Worm (Caenorhabditis elegans): ENCODE results near the gene F09E5.7.

F09E5.7 gene

DNA sequence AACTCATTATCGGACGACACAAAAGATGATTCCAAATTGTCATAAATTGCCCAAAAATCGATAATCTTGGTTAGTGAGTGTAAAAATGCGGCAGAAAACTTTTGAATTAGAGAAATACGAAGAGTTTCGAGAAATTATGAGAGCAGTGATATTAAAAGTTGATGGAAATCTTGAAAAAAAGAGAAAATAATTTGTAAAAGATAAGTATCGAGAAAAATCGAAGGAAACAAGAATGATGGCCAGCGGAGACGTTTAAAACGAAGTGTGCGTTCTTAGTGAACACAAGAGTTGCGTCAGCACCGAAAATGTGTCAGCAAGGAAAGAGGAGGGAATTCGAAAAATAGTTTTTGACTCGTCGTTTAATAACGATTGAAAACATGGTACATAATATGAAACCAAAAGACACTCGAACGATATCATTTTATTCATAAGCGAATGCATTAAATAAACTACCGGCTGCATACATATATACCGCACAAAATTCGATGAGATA, 38.0 kb downstream of the F09E5.7 start, which contains the start of gene ndx-6 (continued):
- TF ChIP-seq ceh-90 (tag; optimal IDR thresholded peaks at IDR 0.05) = peak; percentile 26
- TF ChIP-seq skn-1 (tag; optimal IDR thresholded peaks at IDR 0.05) = peak; percentile 82
- TF ChIP-seq nhr-90 (tag; optimal IDR thresholded peaks at IDR 0.05; ENCODE audit: poor library complexity) = peak; percentile 88
- TF ChIP-seq sup-37 (GFP tag; optimal IDR thresholded peaks at IDR 0.05) = no peak
- peak in 2 of 6 experiments; percentile 73 to 87 for TF ChIP-seq elt-3 (tag; optimal IDR thresholded peaks at IDR 0.05)
- no peak for TF ChIP-seq hlh-4 (tag; optimal IDR thresholded peaks at IDR 0.05)
- TF ChIP-seq unc-98 (GFP tag; IDR thresholded peaks at IDR 0.05) = no peak
- TF ChIP-seq pqm-1 (tag; optimal IDR thresholded peaks at IDR 0.05) = no peak
- TF ChIP-seq ces-1 (GFP tag; optimal IDR thresholded peaks at IDR 0.05) = no peak
- peak; percentile 7 for TF ChIP-seq pax-3 (tag; optimal IDR thresholded peaks at IDR 0.05)
- no peak for TF ChIP-seq hpl-2 (GFP tag; optimal IDR thresholded peaks at IDR 0.05)
- peak; percentile 65 for TF ChIP-seq lin-39 (tag; optimal IDR thresholded peaks at IDR 0.05)
- no peak for TF ChIP-seq fkh-4 (tag; optimal IDR thresholded peaks at IDR 0.05; ENCODE audit: borderline replicate concordance)
- no peak for TF ChIP-seq pag-3 (tag; optimal IDR thresholded peaks at IDR 0.05; ENCODE audit: borderline replicate concordance, insufficient read depth)
- peak; percentile 74 for TF ChIP-seq isw-1 (GFP tag; IDR thresholded peaks at IDR 0.05)
- peak; percentile 47 for TF ChIP-seq irx-1 (tag; optimal IDR thresholded peaks at IDR 0.05)
- TF ChIP-seq nhr-11 (tag; optimal IDR thresholded peaks at IDR 0.05) = peak; percentile 64
- TF ChIP-seq ets-5 (GFP tag; IDR thresholded peaks at IDR 0.05) = no peak
- TF ChIP-seq grh-1 (GFP tag; IDR thresholded peaks at IDR 0.05) = peak; percentile 60
- TF ChIP-seq dpl-1 (GFP tag; optimal IDR thresholded peaks at IDR 0.05) = peak; percentile 99
- no peak for TF ChIP-seq Y116A8C.19 (tag; optimal IDR thresholded peaks at IDR 0.05; ENCODE audit: borderline replicate concordance)
- peak; percentile 32 for TF ChIP-seq sox-4 (tag; optimal IDR thresholded peaks at IDR 0.05)
- TF ChIP-seq mab-9 (GFP tag; IDR thresholded peaks at IDR 0.05) = peak; percentile 39; the same call in 1 of the 2 replicates
- peak; percentile 90 for TF ChIP-seq nhr-47 (tag; optimal IDR thresholded peaks at IDR 0.05)
- no peak for TF ChIP-seq C34B4.2 (tag; optimal IDR thresholded peaks at IDR 0.05)
- peak; percentile 92 for TF ChIP-seq mep-1 (tag; optimal IDR thresholded peaks at IDR 0.05)
- peak; percentile 75 for TF ChIP-seq ama-1 (optimal IDR thresholded peaks at IDR 0.05)
- TF ChIP-seq unc-130 (tag; optimal IDR thresholded peaks at IDR 0.05) = peak; percentile 83
- peak; percentile 87 for TF ChIP-seq nhr-19 (GFP tag; conservative IDR thresholded peaks at IDR 0.05)
- TF ChIP-seq nhr-12 (tag; optimal IDR thresholded peaks at IDR 0.05) = no peak
- no peak for TF ChIP-seq efl-3 (GFP tag; optimal IDR thresholded peaks at IDR 0.05)
- TF ChIP-seq mdl-1 (tag; optimal IDR thresholded peaks at IDR 0.05) = peak in 1 of 2 experiments; percentile 65
- TF ChIP-seq fos-1 (tag; optimal IDR thresholded peaks at IDR 0.05) = peak; percentile 76
- TF ChIP-seq lin-14 (GFP tag; optimal IDR thresholded peaks at IDR 0.05) = peak; percentile 88
- peak; percentile 93 for TF ChIP-seq nhr-85 (tag)
- TF ChIP-seq lin-35 (GFP tag; optimal IDR thresholded peaks at IDR 0.05) = peak; percentile 99 to 100
- peak; percentile 81 for TF ChIP-seq blmp-1 (tag; optimal IDR thresholded peaks at IDR 0.05)
- peak; percentile 46 for TF ChIP-seq fkh-10 (GFP tag; optimal IDR thresholded peaks at IDR 0.05)
- TF ChIP-seq aly-2 (tag; optimal IDR thresholded peaks at IDR 0.05) = peak; percentile 82
- peak; percentile 90 to 92 for TF ChIP-seq lsy-2 (tag; optimal IDR thresholded peaks at IDR 0.05)

DNA sequence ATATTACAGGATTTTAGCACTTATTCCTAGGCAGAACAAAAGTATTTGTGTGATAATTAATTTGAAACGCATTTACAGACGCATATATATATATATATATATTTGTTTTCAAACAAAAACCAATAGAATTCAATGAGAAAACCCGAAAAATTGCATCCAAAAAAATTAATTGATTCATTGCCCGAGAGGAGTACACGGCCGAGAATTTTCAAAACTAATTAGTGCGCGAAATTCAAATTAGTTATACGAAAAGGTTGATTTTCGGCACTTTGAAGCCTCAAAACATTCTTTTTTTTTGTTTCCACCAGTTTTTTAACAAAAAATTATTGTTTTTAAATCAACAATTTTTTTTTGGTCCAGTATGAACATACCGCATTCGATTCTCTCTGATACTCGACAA, 39.5 kb downstream of the F09E5.7 start:
- TF ChIP-seq mef-2 (tag; optimal IDR thresholded peaks at IDR 0.05) = no peak
- TF ChIP-seq dpl-1 (GFP tag; optimal IDR thresholded peaks at IDR 0.05) = peak in 2 of 3 experiments; percentile 13 to 48
- no peak for TF ChIP-seq lsy-2 (tag; optimal IDR thresholded peaks at IDR 0.05)
- no peak for TF ChIP-seq C16A3.4 (tag; optimal IDR thresholded peaks at IDR 0.05)
- TF ChIP-seq vab-15 (tag; optimal IDR thresholded peaks at IDR 0.05) = no peak
- TF ChIP-seq lin-35 (GFP tag; optimal IDR thresholded peaks at IDR 0.05) = peak in 1 of 2 experiments; percentile 3
- no peak for TF ChIP-seq skn-1 (tag; optimal IDR thresholded peaks at IDR 0.05)
- TF ChIP-seq mdl-1 (tag; optimal IDR thresholded peaks at IDR 0.05) = no peak
- no peak for TF ChIP-seq jun-1 (tag; optimal IDR thresholded peaks at IDR 0.05)
- TF ChIP-seq efl-1 (optimal IDR thresholded peaks at IDR 0.05) = peak; percentile 28 to 45
- peak; percentile 46 to 89 for TF ChIP-seq efl-1 (GFP tag; optimal IDR thresholded peaks at IDR 0.05 in 1 of 2)
- TF ChIP-seq irx-1 (tag; optimal IDR thresholded peaks at IDR 0.05) = no peak
- no peak for TF ChIP-seq unc-86 (tag; optimal IDR thresholded peaks at IDR 0.05)
- no peak for TF ChIP-seq mep-1 (tag; optimal IDR thresholded peaks at IDR 0.05)
- no peak for TF ChIP-seq lin-15B (tag; optimal IDR thresholded peaks at IDR 0.05)
